Fruit fly (Drosophila melanogaster) whole organism, embryonic: ENCODE results near the gene CG43980.

Source experiments
- CG13296 ChIP-seq: fragments of 200-800 bp; sonication (Bioruptor generic); optimal IDR thresholded peaks from 3 replicates; lab custom pipeline; 2018; ENCODE audit warnings: missing biosample characterization, mild to moderate bottlenecking, missing genetic modification characterization
- CG14965 ChIP-seq: fragments of 200-800 bp; sonication (Bioruptor generic); optimal IDR thresholded peaks from 2 replicates; lab custom pipeline; 2016; ENCODE audit warnings: missing biosample characterization, missing genetic modification characterization, borderline replicate concordance
- CG30020 ChIP-seq: fragments of 200-800 bp; optimal IDR thresholded peaks from 2 replicates; lab custom pipeline; 2019; ENCODE audit warnings: missing biosample characterization, mild to moderate bottlenecking, missing genetic modification characterization, moderate library complexity
- CG4282 ChIP-seq: fragments of 200-800 bp; sonication (Bioruptor generic); optimal IDR thresholded peaks from 2 replicates; lab custom pipeline; 2016; ENCODE audit warnings: missing biosample characterization, missing genetic modification characterization
- CG6854 ChIP-seq: fragments of 200-800 bp; sonication (Bioruptor generic); optimal IDR thresholded peaks from 3 replicates; lab custom pipeline; 2017; ENCODE audit warnings: missing biosample characterization, mild to moderate bottlenecking, missing genetic modification characterization
- CTCF ChIP-seq: fragments of 200-800 bp; sonication (Bioruptor generic); optimal IDR thresholded peaks from 2 replicates; lab custom pipeline; 2017; ENCODE audit warnings: missing biosample characterization, mild to moderate bottlenecking, missing genetic modification characterization, moderate library complexity
- Hey ChIP-seq: fragments of 200-800 bp; sonication (Bioruptor generic); optimal IDR thresholded peaks from 3 replicates; lab custom pipeline; 2018; ENCODE audit warnings: missing biosample characterization, mild to moderate bottlenecking, missing genetic modification characterization
- Sox102F ChIP-seq: fragments of 200-800 bp; sonication (Bioruptor generic); optimal IDR thresholded peaks from 2 replicates; lab custom pipeline; 2018; ENCODE audit warnings: missing biosample characterization, mild to moderate bottlenecking, missing genetic modification characterization, moderate library complexity
- cad ChIP-seq: fragments of >200 bp; optimal IDR thresholded peaks from 2 replicates; lab custom pipeline; 2017; ENCODE audit warnings: missing biosample characterization, missing genetic modification characterization
- eve ChIP-seq, 2 experiments: fragments of >200 bp; optimal IDR thresholded peaks; 2 replicates each; lab custom pipeline; 2017; ENCODE audit warnings: missing biosample characterization in 2 of 2, missing genetic modification characterization in 2 of 2
- maf-S ChIP-seq: fragments of 200-800 bp; sonication (Bioruptor generic); optimal IDR thresholded peaks from 2 replicates; lab custom pipeline; 2016; ENCODE audit warnings: missing biosample characterization, missing genetic modification characterization
- ssp ChIP-seq: fragments of 200-800 bp; sonication (Bioruptor generic); IDR thresholded peaks from 2 replicates; pipeline ENCODE4 v1.3.6; 2022; ENCODE audit warnings: missing biosample characterization, missing genetic modification characterization
- toy ChIP-seq: fragments of 200-800 bp; sonication (Bioruptor generic); IDR thresholded peaks from 2 replicates; pipeline ENCODE4 v1.3.6; 2022; ENCODE audit warnings: missing biosample characterization, missing genetic modification characterization

dm6 chr3L:21683942-21684341 is 39.2 kb downstream of the CG43980 start, which contains the start of gene Sfp78E:
- TF ChIP-seq CG14965 (GFP tag; lab: Kevin White, UChicago): no peak
- no peak for TF ChIP-seq CTCF (GFP tag; lab: Kevin White, UChicago)
- no peak for TF ChIP-seq ssp (GFP tag; lab: Robert Waterston, UW)
- TF ChIP-seq toy (GFP tag; lab: Robert Waterston, UW): no peak
- no peak for TF ChIP-seq CG4282
- no peak for TF ChIP-seq CG13296
- TF ChIP-seq CG30020 (tag; lab: Kevin White, UChicago): no peak
- TF ChIP-seq eve (GFP tag; optimal IDR thresholded peaks at IDR 0.05; lab: Kevin White, UChicago): no peak
- TF ChIP-seq maf-S (GFP tag; lab: Kevin White, UChicago): no peak
- no peak for TF ChIP-seq cad (GFP tag; lab: Kevin White, UChicago)
- TF ChIP-seq Sox102F (GFP tag; lab: Kevin White, UChicago): no peak
- no peak for TF ChIP-seq CG6854 (GFP tag; lab: Kevin White, UChicago)
- TF ChIP-seq Hey (tag; lab: Kevin White, UChicago): no peak
